Fruit fly (Drosophila melanogaster) whole organism, pupa: Measurements from ENCODE around the gene Dph4.
A peak's percentile ranks its signal among the peaks of the same experiment; 100 is the strongest.

ENCODE experiments used
- CG10348 ChIP-seq: fragments of 200-800 bp; sonication (Bioruptor generic); IDR thresholded peaks from 2 replicates; pipeline ENCODE4 v1.3.6; 2022; ENCODE audit warnings: missing biosample characterization, missing genetic modification characterization
- CG12605 ChIP-seq: fragments of 200-800 bp; sonication (Bioruptor generic); IDR thresholded peaks from 2 replicates; pipeline ENCODE4 v1.3.6; 2022; ENCODE audit warnings: missing biosample characterization, missing genetic modification characterization
- CG13204 ChIP-seq: fragments of 200-800 bp; sonication (Bioruptor generic); optimal IDR thresholded peaks from 2 replicates; lab custom pipeline; 2018; ENCODE audit warnings: missing biosample characterization, mild to moderate bottlenecking, missing genetic modification characterization, moderate library complexity
- CG14655 ChIP-seq: fragments of 200-800 bp; sonication (Bioruptor generic); optimal IDR thresholded peaks from 3 replicates; lab custom pipeline; 2017; ENCODE audit warnings: mild to moderate bottlenecking, missing biosample characterization, missing genetic modification reagents, missing genetic modification characterization
- CG15710 ChIP-seq: fragments of 200-800 bp; sonication (Bioruptor generic); optimal IDR thresholded peaks from 2 replicates; lab custom pipeline; 2018; ENCODE audit warnings: missing biosample characterization, mild to moderate bottlenecking, missing genetic modification characterization, moderate library complexity
- CG17806 ChIP-seq: fragments of 200-800 bp; sonication (Bioruptor generic); optimal IDR thresholded peaks from 2 replicates; lab custom pipeline; 2018; ENCODE audit warnings: missing biosample characterization, mild to moderate bottlenecking, missing genetic modification characterization, moderate library complexity
- CG32121 ChIP-seq: fragments of 200-800 bp; sonication (Bioruptor generic); IDR thresholded peaks from 2 replicates; pipeline ENCODE4 v1.3.6; 2022; ENCODE audit warnings: missing biosample characterization, missing genetic modification characterization
- CG34367 ChIP-seq: fragments of 200-800 bp; sonication (Bioruptor generic); optimal IDR thresholded peaks from 2 replicates; lab custom pipeline; 2018; ENCODE audit warnings: missing biosample characterization, mild to moderate bottlenecking, missing genetic modification characterization
- CG4496 ChIP-seq: fragments of 200-800 bp; sonication (Bioruptor generic); IDR thresholded peaks from 3 replicates; pipeline ENCODE4 v1.3.6; 2022; ENCODE audit warnings: missing biosample characterization, missing genetic modification characterization
- CG8159 ChIP-seq: fragments of 200-800 bp; sonication (Bioruptor generic); optimal IDR thresholded peaks from 3 replicates; lab custom pipeline; 2018; ENCODE audit warnings: missing biosample characterization, mild to moderate bottlenecking, missing genetic modification characterization, moderate library complexity
- CG8301 ChIP-seq: fragments of 200-800 bp; sonication (Bioruptor generic); optimal IDR thresholded peaks from 2 replicates; lab custom pipeline; 2018; ENCODE audit warnings: missing biosample characterization, mild to moderate bottlenecking, missing genetic modification characterization
- CG9948 ChIP-seq: fragments of 200-800 bp; sonication (Bioruptor generic); optimal IDR thresholded peaks from 2 replicates; lab custom pipeline; 2018; ENCODE audit warnings: missing biosample characterization, mild to moderate bottlenecking, missing genetic modification characterization, moderate library complexity
- D1 ChIP-seq: fragments of 200-800 bp; sonication (Bioruptor generic); optimal IDR thresholded peaks from 2 replicates; lab custom pipeline; 2018; ENCODE audit warnings: missing biosample characterization, mild to moderate bottlenecking, missing genetic modification characterization, moderate library complexity
- EcR ChIP-seq: fragments of 200-800 bp; sonication (Bioruptor generic); optimal IDR thresholded peaks from 3 replicates; lab custom pipeline; 2019; ENCODE audit warnings: missing biosample characterization, missing genetic modification characterization, mild to moderate bottlenecking, moderate library complexity, missing genetic modification reagents
- Ets98B ChIP-seq: fragments of 200-800 bp; sonication (Bioruptor generic); IDR thresholded peaks from 2 replicates; pipeline ENCODE4 v1.3.6; 2022; ENCODE audit warnings: missing biosample characterization, missing genetic modification characterization
- Pif1A ChIP-seq: fragments of 200-800 bp; sonication (Bioruptor generic); optimal IDR thresholded peaks from 3 replicates; lab custom pipeline; 2016; ENCODE audit warnings: missing biosample characterization, missing genetic modification characterization
- Pif1B ChIP-seq: fragments of 200-800 bp; sonication (Bioruptor generic); optimal IDR thresholded peaks from 3 replicates; lab custom pipeline; 2016; ENCODE audit warnings: missing biosample characterization, missing genetic modification characterization
- Snoo ChIP-seq: fragments of 200-800 bp; sonication (Bioruptor generic); optimal IDR thresholded peaks from 3 replicates; lab custom pipeline; 2017; ENCODE audit warnings: missing biosample characterization, mild to moderate bottlenecking, missing genetic modification characterization, inconsistent platforms
- fd96Ca ChIP-seq: fragments of 200-800 bp; sonication (Bioruptor generic); IDR thresholded peaks from 3 replicates; pipeline ENCODE4 v1.3.6; 2022; ENCODE audit warnings: missing biosample characterization, missing genetic modification characterization
- gl ChIP-seq: fragments of 200-800 bp; sonication (Bioruptor generic); optimal IDR thresholded peaks from 2 replicates; lab custom pipeline; 2018; ENCODE audit warnings: missing biosample characterization, mild to moderate bottlenecking, missing genetic modification characterization
- rn ChIP-seq: fragments of 200-800 bp; sonication (Bioruptor generic); IDR thresholded peaks from 2 replicates; pipeline ENCODE4 v1.3.6; 2022; ENCODE audit warnings: missing biosample characterization, missing genetic modification characterization

Dph4 gene

dm6 chr3R:5635524-5635923 is 11.6 kb upstream of the Dph4 start, which contains the start of gene CG31546:
CG31546 (minus strand) TSS chr3R:5635624.
- no peak for TF ChIP-seq fd96Ca
- no peak for TF ChIP-seq CG32121 (GFP tag; lab: Robert Waterston, UW)
- TF ChIP-seq Pif1A (GFP tag; lab: Kevin White, UChicago): no peak
- no peak for TF ChIP-seq CG13204 (GFP tag; lab: Kevin White, UChicago)
- no peak for TF ChIP-seq Snoo (tag; lab: Kevin White, UChicago)
- no peak for TF ChIP-seq CG8301 (tag; lab: Kevin White, UChicago)
- no peak for TF ChIP-seq Pif1B (GFP tag; lab: Kevin White, UChicago)
- TF ChIP-seq CG9948 (tag; lab: Kevin White, UChicago): no peak
- TF ChIP-seq gl: no peak
- TF ChIP-seq rn (GFP tag; lab: Robert Waterston, UW): no peak
- no peak for TF ChIP-seq CG14655
- TF ChIP-seq D1 (tag; lab: Kevin White, UChicago): no peak
- no peak for TF ChIP-seq CG4496 (GFP tag; lab: Robert Waterston, UW)
- no peak for TF ChIP-seq Ets98B (GFP tag; lab: Robert Waterston, UW)
- no peak for TF ChIP-seq CG15710
- no peak for TF ChIP-seq CG12605 (GFP tag; lab: Robert Waterston, UW)
- TF ChIP-seq CG17806 (tag; lab: Kevin White, UChicago): no peak
- TF ChIP-seq CG34367 (tag; lab: Kevin White, UChicago): no peak
- no peak for TF ChIP-seq EcR (GFP tag; lab: Kevin White, UChicago)

dm6 chr3R:5633437-5633836 is 9.5 kb upstream of the Dph4 start, which contains the start of gene CG12171:
CG12171 (plus strand) TSS chr3R:5633627.
- TF ChIP-seq EcR (GFP tag; lab: Kevin White, UChicago) (peak; percentile 18), CG10348 (no peak)
- TF ChIP-seq, all 21 proteins: peak for 1

DNA sequence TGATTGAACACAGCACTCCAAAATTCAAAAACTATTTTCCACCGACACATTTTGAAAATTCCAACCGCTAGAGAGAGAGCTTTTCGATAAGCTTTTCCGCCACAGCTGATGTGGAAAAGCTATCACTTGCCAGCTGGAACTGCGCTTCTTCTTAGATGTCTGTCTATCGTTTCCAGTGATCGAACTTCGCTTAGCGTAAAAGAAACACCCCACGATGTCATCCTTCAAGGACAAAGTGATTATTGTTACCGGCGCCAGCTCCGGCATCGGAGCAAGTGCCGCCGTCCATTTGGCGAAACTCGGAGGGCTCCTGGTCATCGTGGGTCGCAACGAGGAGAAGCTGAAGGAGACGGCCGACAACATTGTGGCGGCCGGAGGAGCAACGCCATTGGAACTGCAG is 8.3 kb upstream of the Dph4 start, which contains the start of gene CG31549:
Gene CG31549 (plus strand): TSS at position 11 of the 400 bp plus-strand sequence.
- TF ChIP-seq fd96Ca (no peak), CG4496 (GFP tag; lab: Robert Waterston, UW) (no peak), Snoo (tag; lab: Kevin White, UChicago) (no peak), D1 (tag; lab: Kevin White, UChicago) (no peak), Ets98B (GFP tag; lab: Robert Waterston, UW) (no peak), CG12605 (GFP tag; lab: Robert Waterston, UW) (no peak), CG9948 (tag; lab: Kevin White, UChicago) (no peak), CG8159 (tag; lab: Kevin White, UChicago) (no peak), CG8301 (tag; lab: Kevin White, UChicago) (no peak), Pif1B (GFP tag; lab: Kevin White, UChicago) (no peak), CG17806 (tag; lab: Kevin White, UChicago) (no peak), gl (no peak)

DNA sequence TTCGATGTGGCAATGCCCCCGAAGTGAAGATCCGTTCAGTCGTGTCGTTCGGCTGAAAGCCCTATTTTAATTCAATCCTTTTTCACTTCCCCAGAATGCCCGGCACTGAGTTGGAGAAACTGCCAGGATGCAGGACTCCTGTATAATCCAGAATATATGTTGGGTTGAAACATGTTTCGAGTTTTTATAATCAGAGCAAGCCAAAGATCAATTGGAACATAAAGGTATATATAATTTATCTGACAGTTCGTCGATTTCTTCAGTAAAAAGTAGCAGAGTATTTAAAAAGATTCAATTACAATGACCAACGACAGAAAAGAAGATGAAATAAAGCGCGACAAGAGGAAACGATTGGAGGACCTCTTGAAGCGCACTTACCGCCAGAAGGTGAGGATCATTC is 3.6 kb upstream of the Dph4 start, which contains the start of gene CG31551:
Gene CG31551 (plus strand): TSS at position 301 of the 400 bp plus-strand sequence.
- TF ChIP-seq fd96Ca (no peak), CG8159 (tag; lab: Kevin White, UChicago) (no peak), CG15710 (no peak), D1 (tag; lab: Kevin White, UChicago) (no peak)
- TF ChIP-seq, all 21 proteins: peak for 0

DNA sequence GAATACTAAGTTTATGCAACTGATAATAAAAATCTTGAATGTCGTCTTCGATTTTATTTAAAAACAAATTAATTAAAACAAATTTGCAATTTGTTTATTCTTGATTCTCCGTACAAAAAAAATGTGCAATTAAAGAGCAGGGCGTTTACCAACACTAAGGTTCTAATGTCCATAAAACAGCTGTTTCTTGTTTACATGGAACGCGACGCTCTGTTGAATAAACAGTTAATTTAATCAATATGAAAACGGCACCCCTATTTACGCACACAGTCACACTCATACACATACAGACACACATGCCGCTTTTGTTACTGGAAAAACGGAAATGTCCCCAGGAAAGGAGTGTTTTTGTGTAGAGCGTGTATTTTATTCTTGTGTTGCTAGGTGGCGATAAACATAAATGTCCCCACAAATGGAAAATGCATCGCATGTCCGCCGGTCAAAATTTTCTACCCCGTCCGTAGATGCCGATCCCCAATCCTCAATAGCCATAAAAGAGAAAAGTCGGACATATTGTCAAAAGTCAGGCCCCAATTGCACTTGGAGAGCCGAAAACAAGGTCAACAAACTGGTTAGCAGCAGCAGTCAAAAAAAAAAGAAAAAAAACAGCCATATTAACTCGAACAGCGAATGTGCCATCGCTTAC is 817 bp downstream of the Dph4 start:
- TF ChIP-seq gl: peak; percentile 27
- TF ChIP-seq CG10348: no peak
- TF ChIP-seq CG14655: no peak
- TF ChIP-seq CG32121 (GFP tag; lab: Robert Waterston, UW): no peak
- peak; percentile 38 for TF ChIP-seq Pif1B (GFP tag; lab: Kevin White, UChicago)
- no peak for TF ChIP-seq Snoo (tag; lab: Kevin White, UChicago)
- TF ChIP-seq CG15710: no peak
- TF ChIP-seq EcR (GFP tag; lab: Kevin White, UChicago): peak; percentile 25
- no peak for TF ChIP-seq CG8301 (tag; lab: Kevin White, UChicago)
- peak; percentile 21 for TF ChIP-seq Pif1A (GFP tag; lab: Kevin White, UChicago)

DNA sequence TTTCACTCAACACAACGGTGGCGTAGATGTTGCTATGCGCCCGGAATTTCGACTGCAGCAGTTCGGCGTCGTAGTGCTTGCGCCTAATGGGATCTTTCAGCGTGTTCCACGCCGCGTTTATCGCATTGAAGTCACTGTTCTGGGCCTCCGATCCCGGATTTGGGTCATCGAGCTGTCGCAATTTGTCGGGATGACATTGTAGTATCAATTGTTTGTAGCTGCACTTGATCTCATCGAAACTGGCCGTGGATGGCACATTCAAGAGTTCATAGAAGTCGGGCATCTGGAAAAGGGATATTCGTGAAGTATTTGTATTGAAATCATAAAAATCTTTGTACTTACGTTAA is 1.5 kb downstream of the Dph4 start:
- no peak for TF ChIP-seq CG4496 (GFP tag; lab: Robert Waterston, UW)
- TF ChIP-seq Ets98B (GFP tag; lab: Robert Waterston, UW): no peak
- no peak for TF ChIP-seq CG9948 (tag; lab: Kevin White, UChicago)
- no peak for TF ChIP-seq D1 (tag; lab: Kevin White, UChicago)
- no peak for TF ChIP-seq CG8159 (tag; lab: Kevin White, UChicago)
- no peak for TF ChIP-seq rn (GFP tag; lab: Robert Waterston, UW)
- no peak for TF ChIP-seq Snoo (tag; lab: Kevin White, UChicago)
- TF ChIP-seq CG12605 (GFP tag; lab: Robert Waterston, UW): no peak
- no peak for TF ChIP-seq CG34367 (tag; lab: Kevin White, UChicago)
- TF ChIP-seq CG15710: no peak
- TF ChIP-seq EcR (GFP tag; lab: Kevin White, UChicago): no peak
- no peak for TF ChIP-seq CG10348
- no peak for TF ChIP-seq CG14655
- TF ChIP-seq CG32121 (GFP tag; lab: Robert Waterston, UW): no peak
- no peak for TF ChIP-seq Pif1A (GFP tag; lab: Kevin White, UChicago)
- TF ChIP-seq CG13204 (GFP tag; lab: Kevin White, UChicago): no peak
- no peak for TF ChIP-seq Pif1B (GFP tag; lab: Kevin White, UChicago)
- no peak for TF ChIP-seq CG17806 (tag; lab: Kevin White, UChicago)
- TF ChIP-seq fd96Ca: no peak
- TF ChIP-seq CG8301 (tag; lab: Kevin White, UChicago): no peak
